Worm (Caenorhabditis elegans) whole organism, late embryonic: ENCODE results near the gene unc-25.

Experiments used
- ama-1 ChIP-seq: fragments of 150-350 bp; optimal IDR thresholded peaks from 2 replicates; lab custom pipeline; 2014
- odd-2 ChIP-seq: sonication (generic microtip); optimal IDR thresholded peaks from 2 replicates; lab custom pipeline; 2017; ENCODE audit warnings: antibody characterized with exemption, mild to moderate bottlenecking, missing genetic modification characterization, missing compliant biosample characterization
- syd-9 ChIP-seq: sonication (generic microtip); optimal IDR thresholded peaks from 2 replicates; lab custom pipeline; 2016; ENCODE audit warnings: mild to moderate bottlenecking, missing genetic modification characterization, moderate library complexity, missing compliant biosample characterization

ce11 chrIII:12972398-12972797 lies 29.9 kb downstream of the unc-25 start, which contains the start of gene bckd-1A:
- no peak for TF ChIP-seq odd-2 (tag; lab: Kevin White, UChicago)
- TF ChIP-seq ama-1 (lab: Kevin White, UChicago): no peak
- TF ChIP-seq syd-9 (tag; lab: Kevin White, UChicago): no peak
